Worm (Caenorhabditis elegans) whole organism, L2 larva: Measurements from ENCODE around the gene F01F1.3.

Experiments used
- C34F6.9 ChIP-seq: fragments of 150-350 bp; optimal IDR thresholded peaks from 2 replicates; lab custom pipeline; 2014; ENCODE audit warnings: missing biosample characterization, missing genetic modification characterization
- F13H6.1 ChIP-seq: sonication (generic microtip); optimal IDR thresholded peaks from 2 replicates; lab custom pipeline; 2016; ENCODE audit warnings: missing genetic modification characterization, missing compliant biosample characterization
- R02D3.7 ChIP-seq: fragments of 150-350 bp; optimal IDR thresholded peaks from 2 replicates; lab custom pipeline; 2014; ENCODE audit warnings: missing biosample characterization, missing genetic modification characterization
- Y55F3AM.14 ChIP-seq: fragments of 200-800 bp; sonication (Bioruptor generic); optimal IDR thresholded peaks from 2 replicates; lab custom pipeline; 2018; ENCODE audit warnings: mild to moderate bottlenecking, missing genetic modification characterization, missing compliant biosample characterization
- ZK546.5 ChIP-seq: sonication (generic microtip); optimal IDR thresholded peaks from 2 replicates; lab custom pipeline; 2017; ENCODE audit warnings: missing biosample characterization, missing genetic modification characterization
- alr-1 ChIP-seq: fragments of 150-350 bp; optimal IDR thresholded peaks from 2 replicates; lab custom pipeline; 2014; ENCODE audit warnings: missing biosample characterization, missing genetic modification characterization
- aly-2 ChIP-seq: fragments of 150-350 bp; optimal IDR thresholded peaks from 2 replicates; lab custom pipeline; 2014; ENCODE audit warnings: missing biosample characterization, missing genetic modification characterization
- ama-1 ChIP-seq: fragments of 150-350 bp; optimal IDR thresholded peaks from 2 replicates; lab custom pipeline; 2018; ENCODE audit warnings: inconsistent platforms
- blmp-1 ChIP-seq: sonication (generic microtip); optimal IDR thresholded peaks from 2 replicates; lab custom pipeline; 2017; ENCODE audit warnings: missing genetic modification characterization, mild to moderate bottlenecking, missing compliant biosample characterization, antibody characterized with exemption, moderate library complexity; ENCODE audit not compliant: insufficient read depth
- ceh-16 ChIP-seq: fragments of 150-350 bp; optimal IDR thresholded peaks from 2 replicates; lab custom pipeline; 2014; ENCODE audit warnings: missing biosample characterization, missing genetic modification characterization
- ceh-82 ChIP-seq: fragments of 150-350 bp; optimal IDR thresholded peaks from 2 replicates; lab custom pipeline; 2014; ENCODE audit warnings: missing biosample characterization, missing genetic modification characterization
- crh-2 ChIP-seq: sonication (generic microtip); optimal IDR thresholded peaks from 2 replicates; lab custom pipeline; 2017; ENCODE audit warnings: missing biosample characterization, missing genetic modification characterization
- dmd-4 ChIP-seq: sonication (generic microtip); optimal IDR thresholded peaks from 2 replicates; lab custom pipeline; 2017; ENCODE audit warnings: missing biosample characterization, missing genetic modification characterization
- egl-27 ChIP-seq: sonication (generic microtip); optimal IDR thresholded peaks from 3 replicates; lab custom pipeline; 2017; ENCODE audit warnings: missing biosample characterization, missing genetic modification reagents, missing genetic modification characterization
- elt-1 ChIP-seq: fragments of 150-350 bp; optimal IDR thresholded peaks from 2 replicates; lab custom pipeline; 2014; ENCODE audit warnings: missing biosample characterization, missing genetic modification characterization
- elt-3 ChIP-seq: sonication (generic microtip); optimal IDR thresholded peaks from 2 replicates; lab custom pipeline; 2017; ENCODE audit warnings: missing biosample characterization, missing genetic modification characterization
- fos-1 ChIP-seq: fragments of 150-350 bp; optimal IDR thresholded peaks from 2 replicates; lab custom pipeline; 2014; ENCODE audit warnings: missing biosample characterization, missing genetic modification characterization
- gmeb-1 ChIP-seq: fragments of 150-350 bp; optimal IDR thresholded peaks from 2 replicates; lab custom pipeline; 2014; ENCODE audit warnings: missing biosample characterization, missing genetic modification characterization
- lin-11 ChIP-seq: fragments of 150-350 bp; sonication (generic microtip); optimal IDR thresholded peaks from 2 replicates; lab custom pipeline; 2014; ENCODE audit warnings: missing biosample characterization, missing genetic modification characterization, inconsistent platforms, mixed read lengths
- lin-13 ChIP-seq: fragments of 150-350 bp; optimal IDR thresholded peaks from 2 replicates; lab custom pipeline; 2014; ENCODE audit warnings: missing biosample characterization, missing genetic modification reagents, missing genetic modification characterization
- lin-39 ChIP-seq: fragments of 150-350 bp; optimal IDR thresholded peaks from 2 replicates; lab custom pipeline; 2014; ENCODE audit warnings: missing biosample characterization, missing genetic modification reagents, missing genetic modification characterization
- lsy-2 ChIP-seq, 2 experiments: fragments of 150-350 bp in 1 of 2; sonication (generic microtip) in 1 of 2; optimal IDR thresholded peaks; 2 replicates each; lab custom pipeline; 2014 to 2017; ENCODE audit warnings: missing biosample characterization in 2 of 2, missing genetic modification characterization in 2 of 2
- mab-5 ChIP-seq: fragments of 150-350 bp; optimal IDR thresholded peaks from 2 replicates; lab custom pipeline; 2014; ENCODE audit warnings: missing biosample characterization, missing genetic modification characterization
- mbf-1 ChIP-seq: sonication (generic microtip); optimal IDR thresholded peaks from 2 replicates; lab custom pipeline; 2017; ENCODE audit warnings: missing biosample characterization, missing genetic modification characterization
- mdl-1 ChIP-seq, 2 experiments: fragments of 150-350 bp in 1 of 2; sonication (generic microtip) in 1 of 2; optimal IDR thresholded peaks; 2 replicates each; lab custom pipeline; 2017; ENCODE audit warnings: missing biosample characterization in 2 of 2, missing genetic modification characterization in 2 of 2
- nhr-10 ChIP-seq: sonication (generic microtip); optimal IDR thresholded peaks from 2 replicates; lab custom pipeline; 2017; ENCODE audit warnings: missing biosample characterization, missing genetic modification characterization
- nhr-11 ChIP-seq: fragments of 150-350 bp; optimal IDR thresholded peaks from 2 replicates; lab custom pipeline; 2014; ENCODE audit warnings: missing biosample characterization, missing genetic modification characterization
- nhr-12 ChIP-seq: fragments of 150-350 bp; optimal IDR thresholded peaks from 2 replicates; lab custom pipeline; 2014; ENCODE audit warnings: missing biosample characterization, missing genetic modification characterization
- nhr-129 ChIP-seq: fragments of 150-350 bp; optimal IDR thresholded peaks from 2 replicates; lab custom pipeline; 2014; ENCODE audit warnings: missing biosample characterization, missing genetic modification characterization
- nhr-21 ChIP-seq: fragments of 150-350 bp; optimal IDR thresholded peaks from 2 replicates; lab custom pipeline; 2014; ENCODE audit warnings: missing biosample characterization, missing genetic modification characterization
- nhr-23 ChIP-seq: fragments of 150-350 bp; optimal IDR thresholded peaks from 2 replicates; lab custom pipeline; 2014; ENCODE audit warnings: missing biosample characterization, missing genetic modification reagents, missing genetic modification characterization
- nhr-237 ChIP-seq: fragments of 150-350 bp; optimal IDR thresholded peaks from 2 replicates; lab custom pipeline; 2014; ENCODE audit warnings: missing biosample characterization, missing genetic modification characterization
- nhr-25 ChIP-seq: fragments of 150-350 bp; sonication (generic microtip); optimal IDR thresholded peaks from 3 replicates; lab custom pipeline; 2014; ENCODE audit warnings: missing biosample characterization, missing genetic modification characterization
- nhr-6 ChIP-seq: fragments of 150-350 bp; optimal IDR thresholded peaks from 2 replicates; lab custom pipeline; 2014; ENCODE audit warnings: missing biosample characterization, missing genetic modification characterization
- nhr-77 ChIP-seq: fragments of 150-350 bp; optimal IDR thresholded peaks from 2 replicates; lab custom pipeline; 2014; ENCODE audit warnings: missing biosample characterization, missing genetic modification characterization
- peb-1 ChIP-seq: fragments of 150-350 bp; optimal IDR thresholded peaks from 2 replicates; lab custom pipeline; 2014; ENCODE audit warnings: missing biosample characterization, missing genetic modification characterization
- sem-4 ChIP-seq: fragments of 150-350 bp; optimal IDR thresholded peaks from 2 replicates; lab custom pipeline; 2014; ENCODE audit warnings: missing biosample characterization, missing genetic modification reagents, missing genetic modification characterization
- skn-1 ChIP-seq: sonication (generic microtip); optimal IDR thresholded peaks from 2 replicates; lab custom pipeline; 2017; ENCODE audit warnings: missing biosample characterization, missing genetic modification characterization
- sma-3 ChIP-seq: sonication (generic microtip); optimal IDR thresholded peaks from 2 replicates; lab custom pipeline; 2016; ENCODE audit warnings: missing genetic modification reagents, missing genetic modification characterization, missing compliant biosample characterization
- unc-39 ChIP-seq: fragments of 150-350 bp; optimal IDR thresholded peaks from 2 replicates; lab custom pipeline; 2014; ENCODE audit warnings: missing biosample characterization, missing genetic modification characterization
- unc-55 ChIP-seq: fragments of 150-350 bp; sonication (generic microtip); optimal IDR thresholded peaks from 3 replicates; lab custom pipeline; 2014; ENCODE audit warnings: missing biosample characterization, missing genetic modification reagents, missing genetic modification characterization
- unc-62 ChIP-seq: fragments of 150-350 bp; optimal IDR thresholded peaks from 2 replicates; lab custom pipeline; 2014; ENCODE audit warnings: missing biosample characterization, missing genetic modification reagents, missing genetic modification characterization
- zag-1 ChIP-seq: fragments of 150-350 bp; optimal IDR thresholded peaks from 2 replicates; lab custom pipeline; 2014; ENCODE audit warnings: missing biosample characterization, missing genetic modification characterization
- ztf-1 ChIP-seq: fragments of 200-800 bp; sonication (Bioruptor generic); conservative IDR thresholded peaks from 2 replicates; pipeline ENCODE4 v1.3.6; 2022; ENCODE audit warnings: missing genetic modification characterization, missing compliant biosample characterization
- ztf-11 ChIP-seq: sonication (generic microtip); optimal IDR thresholded peaks from 2 replicates; lab custom pipeline; 2017; ENCODE audit warnings: missing biosample characterization, missing genetic modification characterization
- ztf-4 ChIP-seq: fragments of 150-350 bp; optimal IDR thresholded peaks from 2 replicates; lab custom pipeline; 2014; ENCODE audit warnings: missing biosample characterization, missing genetic modification characterization

Gene F01F1.3

ce11 chrIII:5888675-5889074, 16.9 kb downstream of the F01F1.3 start, which contains the start of gene C28H8.8:
Gene C28H8.8 (minus strand): TSS chrIII:5888775.
- TF ChIP-seq skn-1 (tag; lab: Kevin White, UChicago), result no peak
- TF ChIP-seq ztf-4, result no peak
- no peak for TF ChIP-seq nhr-6 (tag; lab: Kevin White, UChicago)
- TF ChIP-seq, all 48 proteins: peak for 0

- TF ChIP-seq nhr-77 (tag; lab: Kevin White, UChicago) (no peak), F13H6.1 (tag; lab: Kevin White, UChicago) (peak; percentile 31)
Measured at ce11 chrIII:5892909-5893308, 21.2 kb downstream of the F01F1.3 start.

ce11 chrIII:5895913-5896312, 24.2 kb downstream of the F01F1.3 start, which contains the start of gene pxl-1:
Gene pxl-1 (minus strand): TSS chrIII:5896013.
- TF ChIP-seq nhr-23, result no peak
- TF ChIP-seq nhr-77 (tag; lab: Kevin White, UChicago), result no peak
- TF ChIP-seq egl-27 (tag; lab: Kevin White, UChicago), result no peak
- no peak for TF ChIP-seq fos-1 (tag; lab: Kevin White, UChicago)
- no peak for TF ChIP-seq lin-39
- TF ChIP-seq unc-39 (tag; lab: Kevin White, UChicago), result no peak
- TF ChIP-seq lsy-2 (tag; optimal IDR thresholded peaks at IDR 0.05; lab: Kevin White, UChicago), result no peak
- no peak for TF ChIP-seq nhr-6 (tag; lab: Kevin White, UChicago)
- TF ChIP-seq zag-1 (tag; lab: Kevin White, UChicago), result no peak
- no peak for TF ChIP-seq mdl-1 (tag; optimal IDR thresholded peaks at IDR 0.05; lab: Kevin White, UChicago)
- no peak for TF ChIP-seq mbf-1 (tag; lab: Kevin White, UChicago)
- no peak for TF ChIP-seq gmeb-1 (tag; lab: Kevin White, UChicago)
- no peak for TF ChIP-seq sem-4 (tag; lab: Kevin White, UChicago)
- TF ChIP-seq ztf-1 (GFP tag; lab: Robert Waterston, UW), result no peak
- TF ChIP-seq ZK546.5 (tag; lab: Kevin White, UChicago), result no peak
- no peak for TF ChIP-seq unc-62

- no peak for TF ChIP-seq R02D3.7 (tag; lab: Kevin White, UChicago)
- no peak for TF ChIP-seq ZK546.5 (tag; lab: Kevin White, UChicago)
- no peak for TF ChIP-seq nhr-10 (tag; lab: Kevin White, UChicago)
- peak; percentile 30 for TF ChIP-seq unc-55
- no peak for TF ChIP-seq F13H6.1 (tag; lab: Kevin White, UChicago)
- TF ChIP-seq ztf-11 (tag; lab: Kevin White, UChicago), result no peak
- TF ChIP-seq dmd-4 (tag; lab: Kevin White, UChicago), result no peak
- TF ChIP-seq C34F6.9 (tag; lab: Kevin White, UChicago), result peak; percentile 42
- TF ChIP-seq lin-13 (GFP tag; lab: Kevin White, UChicago), result no peak
- TF ChIP-seq fos-1 (tag; lab: Kevin White, UChicago), result no peak
- TF ChIP-seq peb-1 (tag; lab: Kevin White, UChicago), result no peak
- TF ChIP-seq gmeb-1 (tag; lab: Kevin White, UChicago), result no peak
- no peak for TF ChIP-seq elt-3
- TF ChIP-seq nhr-77 (tag; lab: Kevin White, UChicago), result no peak
- no peak for TF ChIP-seq nhr-21 (tag; lab: Kevin White, UChicago)
- TF ChIP-seq unc-39 (tag; lab: Kevin White, UChicago), result no peak
- peak; percentile 17 for TF ChIP-seq nhr-129 (tag; lab: Kevin White, UChicago)
- TF ChIP-seq zag-1 (tag; lab: Kevin White, UChicago), result no peak
- no peak for TF ChIP-seq nhr-12 (tag; lab: Kevin White, UChicago)
- TF ChIP-seq skn-1 (tag; lab: Kevin White, UChicago), result no peak
- no peak for TF ChIP-seq ceh-16 (tag; lab: Kevin White, UChicago)
- TF ChIP-seq mab-5 (tag; lab: Kevin White, UChicago), result no peak
- TF ChIP-seq mdl-1 (tag; optimal IDR thresholded peaks at IDR 0.05; lab: Kevin White, UChicago), result no peak
- no peak for TF ChIP-seq lin-11 (tag; lab: Kevin White, UChicago)
- no peak for TF ChIP-seq lin-39
- no peak for TF ChIP-seq nhr-25 (tag; lab: Kevin White, UChicago)
- TF ChIP-seq elt-1 (tag; lab: Kevin White, UChicago), result no peak
- no peak for TF ChIP-seq aly-2
- no peak for TF ChIP-seq crh-2 (tag; lab: Kevin White, UChicago)
- TF ChIP-seq sem-4 (tag; lab: Kevin White, UChicago), result no peak
- TF ChIP-seq nhr-11 (tag; lab: Kevin White, UChicago), result no peak
- no peak for TF ChIP-seq mbf-1 (tag; lab: Kevin White, UChicago)
- TF ChIP-seq ztf-4, result no peak
- no peak for TF ChIP-seq egl-27 (tag; lab: Kevin White, UChicago)
- TF ChIP-seq ceh-82 (tag; lab: Kevin White, UChicago), result no peak
- TF ChIP-seq unc-62, result no peak
- TF ChIP-seq ama-1 (lab: Kevin White, UChicago), result no peak
- TF ChIP-seq alr-1 (tag; lab: Kevin White, UChicago), result no peak
- TF ChIP-seq blmp-1 (tag; lab: Kevin White, UChicago), result no peak
- no peak for TF ChIP-seq nhr-6 (tag; lab: Kevin White, UChicago)
- TF ChIP-seq Y55F3AM.14 (GFP tag; lab: Kevin White, UChicago), result peak; percentile 61
- peak in 1 of 2 experiments; percentile 9 for TF ChIP-seq lsy-2 (tag; optimal IDR thresholded peaks at IDR 0.05; lab: Kevin White, UChicago)
- no peak for TF ChIP-seq nhr-237 (tag; lab: Kevin White, UChicago)
- no peak for TF ChIP-seq sma-3
Measured at ce11 chrIII:5897468-5897867, 25.7 kb downstream of the F01F1.3 start.
